Worm (Caenorhabditis elegans) whole organism, late embryonic: Measurements from ENCODE around the gene ung-1.

Source experiments
- F13H6.1 ChIP-seq: sonication (generic microtip); optimal IDR thresholded peaks from 2 replicates; lab custom pipeline; 2016; ENCODE audit warnings: missing genetic modification characterization, missing compliant biosample characterization
- K09A11.1 ChIP-seq: sonication (generic microtip); optimal IDR thresholded peaks from 2 replicates; lab custom pipeline; 2017; ENCODE audit warnings: antibody characterized with exemption, mild to moderate bottlenecking, missing genetic modification characterization, missing compliant biosample characterization; ENCODE audit not compliant: insufficient read depth
- T23F11.4 ChIP-seq: fragments of 200-800 bp; sonication (Bioruptor generic); optimal IDR thresholded peaks from 2 replicates; lab custom pipeline; 2018; ENCODE audit warnings: mild to moderate bottlenecking, missing genetic modification characterization, missing compliant biosample characterization
- Y22D7AL.16 ChIP-seq: sonication (generic microtip); optimal IDR thresholded peaks from 2 replicates; lab custom pipeline; 2016; ENCODE audit warnings: missing genetic modification characterization, missing compliant biosample characterization
- ahr-1 ChIP-seq: sonication (generic microtip); optimal IDR thresholded peaks from 2 replicates; lab custom pipeline; 2016; ENCODE audit warnings: missing genetic modification characterization, missing compliant biosample characterization
- ama-1 ChIP-seq: fragments of 150-350 bp; optimal IDR thresholded peaks from 2 replicates; lab custom pipeline; 2014
- ceh-14 ChIP-seq: sonication (generic microtip); optimal IDR thresholded peaks from 2 replicates; lab custom pipeline; 2016; ENCODE audit warnings: missing genotype, missing genetic modification characterization, missing compliant biosample characterization
- ceh-18 ChIP-seq: sonication (generic microtip); optimal IDR thresholded peaks from 2 replicates; lab custom pipeline; 2016; ENCODE audit warnings: missing genetic modification characterization, missing compliant biosample characterization
- ceh-19 ChIP-seq: fragments of 200-800 bp; sonication (Bioruptor generic); optimal IDR thresholded peaks from 2 replicates; lab custom pipeline; 2018; ENCODE audit warnings: mild to moderate bottlenecking, missing genetic modification characterization, missing compliant biosample characterization
- ceh-2 ChIP-seq: sonication (generic microtip); optimal IDR thresholded peaks from 2 replicates; lab custom pipeline; 2016; ENCODE audit warnings: missing genotype, missing genetic modification characterization, missing compliant biosample characterization
- ceh-22 ChIP-seq: sonication (generic microtip); optimal IDR thresholded peaks from 2 replicates; lab custom pipeline; 2017; ENCODE audit warnings: missing biosample characterization, missing genetic modification characterization
- ceh-24 ChIP-seq: sonication (generic microtip); optimal IDR thresholded peaks from 2 replicates; lab custom pipeline; 2016; ENCODE audit warnings: mild to moderate bottlenecking, missing genetic modification characterization, missing compliant biosample characterization
- ceh-30 ChIP-seq: fragments of 150-350 bp; optimal IDR thresholded peaks from 2 replicates; lab custom pipeline; 2014; ENCODE audit warnings: missing biosample characterization, missing genetic modification characterization
- ceh-31 ChIP-seq: sonication (generic microtip); optimal IDR thresholded peaks from 2 replicates; lab custom pipeline; 2016; ENCODE audit warnings: missing genetic modification characterization, missing compliant biosample characterization
- ceh-34 ChIP-seq: sonication (generic microtip); optimal IDR thresholded peaks from 2 replicates; lab custom pipeline; 2016; ENCODE audit warnings: mild to moderate bottlenecking, missing genetic modification characterization, missing compliant biosample characterization
- ceh-48 ChIP-seq: sonication (generic microtip); optimal IDR thresholded peaks from 2 replicates; lab custom pipeline; 2016; ENCODE audit warnings: missing genetic modification characterization, inconsistent platforms, missing compliant biosample characterization
- ceh-6 ChIP-seq: fragments of 200-800 bp; sonication (Bioruptor generic); optimal IDR thresholded peaks from 2 replicates; lab custom pipeline; 2018; ENCODE audit warnings: mild to moderate bottlenecking, missing genetic modification characterization, missing compliant biosample characterization
- che-1 ChIP-seq: sonication (generic microtip); optimal IDR thresholded peaks from 2 replicates; lab custom pipeline; 2016; ENCODE audit warnings: mild to moderate bottlenecking, missing genetic modification characterization, missing compliant biosample characterization
- elt-2 ChIP-seq: sonication (generic microtip); optimal IDR thresholded peaks from 2 replicates; lab custom pipeline; 2016; ENCODE audit warnings: missing genetic modification reagents, missing genetic modification characterization, missing compliant biosample characterization
- elt-4 ChIP-seq: sonication (generic microtip); optimal IDR thresholded peaks from 2 replicates; lab custom pipeline; 2016; ENCODE audit warnings: missing genetic modification characterization, missing compliant biosample characterization
- ets-4 ChIP-seq: sonication (generic microtip); optimal IDR thresholded peaks from 2 replicates; lab custom pipeline; 2016; ENCODE audit warnings: missing genetic modification characterization, missing compliant biosample characterization
- eyg-1 ChIP-seq: sonication (generic microtip); optimal IDR thresholded peaks from 2 replicates; lab custom pipeline; 2016; ENCODE audit warnings: missing genotype, missing genetic modification characterization, missing compliant biosample characterization
- fax-1 ChIP-seq: sonication (generic microtip); optimal IDR thresholded peaks from 2 replicates; lab custom pipeline; 2016; ENCODE audit warnings: missing genotype, missing genetic modification characterization, missing compliant biosample characterization
- fkh-10 ChIP-seq: fragments of 150-350 bp; optimal IDR thresholded peaks from 2 replicates; lab custom pipeline; 2014; ENCODE audit warnings: missing biosample characterization, missing genetic modification reagents, missing genetic modification characterization
- gmeb-2 ChIP-seq: sonication (generic microtip); optimal IDR thresholded peaks from 2 replicates; lab custom pipeline; 2016; ENCODE audit warnings: missing genetic modification characterization, inconsistent platforms, missing compliant biosample characterization
- hlh-6 ChIP-seq: sonication (generic microtip); optimal IDR thresholded peaks from 2 replicates; lab custom pipeline; 2016; ENCODE audit warnings: missing genotype, missing genetic modification characterization, missing compliant biosample characterization
- hlh-8 ChIP-seq: sonication (generic microtip); optimal IDR thresholded peaks from 2 replicates; lab custom pipeline; 2016; ENCODE audit warnings: missing genotype, missing genetic modification characterization, missing compliant biosample characterization
- lim-6 ChIP-seq: sonication (generic microtip); optimal IDR thresholded peaks from 2 replicates; lab custom pipeline; 2016; ENCODE audit warnings: missing genetic modification characterization, missing compliant biosample characterization
- lin-11 ChIP-seq: fragments of 200-800 bp; sonication (Bioruptor generic); optimal IDR thresholded peaks from 2 replicates; lab custom pipeline; 2018; ENCODE audit warnings: mild to moderate bottlenecking, missing genetic modification characterization, missing compliant biosample characterization
- nhr-11 ChIP-seq: fragments of 150-350 bp; optimal IDR thresholded peaks from 2 replicates; lab custom pipeline; 2014; ENCODE audit warnings: missing biosample characterization, missing genetic modification characterization
- odd-2 ChIP-seq: sonication (generic microtip); optimal IDR thresholded peaks from 2 replicates; lab custom pipeline; 2017; ENCODE audit warnings: antibody characterized with exemption, mild to moderate bottlenecking, missing genetic modification characterization, missing compliant biosample characterization
- pag-3 ChIP-seq: sonication (generic microtip); optimal IDR thresholded peaks from 2 replicates; lab custom pipeline; 2016; ENCODE audit warnings: missing compliant biosample characterization, missing genetic modification characterization, borderline replicate concordance
- pat-9 ChIP-seq: fragments of 200-800 bp; sonication (Bioruptor generic); optimal IDR thresholded peaks from 2 replicates; lab custom pipeline; 2018; ENCODE audit warnings: mild to moderate bottlenecking, missing genetic modification characterization, moderate library complexity, missing compliant biosample characterization
- pax-1 ChIP-seq: fragments of 150-350 bp; optimal IDR thresholded peaks from 2 replicates; lab custom pipeline; 2014; ENCODE audit warnings: missing biosample characterization, missing genetic modification characterization
- pha-4 ChIP-seq: fragments of 150-350 bp; optimal IDR thresholded peaks from 2 replicates; lab custom pipeline; 2018; ENCODE audit warnings: missing biosample characterization, missing genetic modification reagents, missing genetic modification characterization
- pqm-1 ChIP-seq: sonication (generic microtip); optimal IDR thresholded peaks from 2 replicates; lab custom pipeline; 2016; ENCODE audit warnings: missing genetic modification characterization, missing compliant biosample characterization
- pros-1 ChIP-seq: fragments of 150-350 bp; optimal IDR thresholded peaks from 2 replicates; lab custom pipeline; 2014; ENCODE audit warnings: missing biosample characterization, missing genetic modification reagents, missing genetic modification characterization
- ref-2 ChIP-seq: sonication (generic microtip); optimal IDR thresholded peaks from 2 replicates; lab custom pipeline; 2016; ENCODE audit warnings: missing genetic modification characterization, missing compliant biosample characterization
- rnt-1 ChIP-seq: sonication (generic microtip); optimal IDR thresholded peaks from 2 replicates; lab custom pipeline; 2016; ENCODE audit warnings: missing genetic modification characterization, missing compliant biosample characterization
- sdc-2 ChIP-seq: sonication (generic microtip); optimal IDR thresholded peaks from 2 replicates; lab custom pipeline; 2016; ENCODE audit warnings: missing genotype, missing genetic modification characterization, missing compliant biosample characterization
- syd-9 ChIP-seq: sonication (generic microtip); optimal IDR thresholded peaks from 2 replicates; lab custom pipeline; 2016; ENCODE audit warnings: mild to moderate bottlenecking, missing genetic modification characterization, moderate library complexity, missing compliant biosample characterization
- tbx-7 ChIP-seq: sonication (generic microtip); optimal IDR thresholded peaks from 2 replicates; lab custom pipeline; 2016; ENCODE audit warnings: missing genotype, missing genetic modification characterization, missing compliant biosample characterization
- ttx-3 ChIP-seq: sonication (generic microtip); optimal IDR thresholded peaks from 2 replicates; lab custom pipeline; 2016; ENCODE audit warnings: missing genetic modification reagents, missing genetic modification characterization, missing compliant biosample characterization
- unc-3 ChIP-seq, 2 experiments: fragments of 200-800 bp in 1 of 2; sonication (Bioruptor generic) in 1 of 2; sonication (generic microtip) in 1 of 2; conservative IDR thresholded peaks in 1 of 2; optimal IDR thresholded peaks in 1 of 2; 2 replicates each; pipeline versions ENCODE4 v1.3.6 to Lab custom; 2016 to 2022; ENCODE audit warnings: missing compliant biosample characterization in 2 of 2, missing genetic modification characterization in 2 of 2, missing genetic modification reagents in 1 of 2
- unc-42 ChIP-seq: sonication (generic microtip); optimal IDR thresholded peaks from 2 replicates; lab custom pipeline; 2016; ENCODE audit warnings: missing genotype, missing genetic modification characterization, missing compliant biosample characterization
- zip-5 ChIP-seq: sonication (generic microtip); optimal IDR thresholded peaks from 2 replicates; lab custom pipeline; 2016; ENCODE audit warnings: missing genetic modification characterization, missing compliant biosample characterization
- ztf-16 ChIP-seq: sonication (generic microtip); optimal IDR thresholded peaks from 2 replicates; lab custom pipeline; 2017; ENCODE audit warnings: missing genetic modification characterization, missing compliant biosample characterization

ung-1 gene

DNA sequence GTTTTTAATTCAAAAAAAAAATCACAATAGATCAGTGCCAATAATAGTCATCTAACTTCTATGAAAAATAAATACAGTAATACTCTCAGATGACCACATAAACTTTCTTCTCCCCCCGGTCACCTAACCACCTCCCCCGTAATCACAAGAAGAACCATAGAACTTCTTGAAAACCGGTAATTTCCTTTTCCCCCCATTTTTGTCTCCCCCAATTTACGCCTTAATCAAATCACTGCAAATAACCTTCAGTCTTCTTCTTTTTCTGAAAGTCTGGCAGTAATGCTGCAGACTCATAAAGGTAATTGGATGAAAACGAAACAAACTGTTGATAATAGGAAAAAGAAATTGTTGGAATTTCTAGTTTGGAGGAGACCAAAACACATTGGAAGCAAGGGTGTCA, 40.6 kb upstream of the ung-1 start:
- no peak for TF ChIP-seq pat-9 (tag; lab: Kevin White, UChicago)
- TF ChIP-seq lim-6 (tag; lab: Kevin White, UChicago): no peak
- no peak for TF ChIP-seq lin-11 (tag; lab: Kevin White, UChicago)
- no peak for TF ChIP-seq che-1
- TF ChIP-seq ref-2: no peak
- TF ChIP-seq Y22D7AL.16: no peak
- no peak for TF ChIP-seq ceh-31 (tag; lab: Kevin White, UChicago)
- TF ChIP-seq elt-2 (tag; lab: Kevin White, UChicago): no peak
- no peak for TF ChIP-seq pqm-1
- no peak for TF ChIP-seq gmeb-2 (tag; lab: Kevin White, UChicago)
- no peak for TF ChIP-seq pros-1 (tag; lab: Kevin White, UChicago)
- TF ChIP-seq zip-5 (tag; lab: Kevin White, UChicago): no peak
- TF ChIP-seq rnt-1 (tag; lab: Kevin White, UChicago): no peak

DNA sequence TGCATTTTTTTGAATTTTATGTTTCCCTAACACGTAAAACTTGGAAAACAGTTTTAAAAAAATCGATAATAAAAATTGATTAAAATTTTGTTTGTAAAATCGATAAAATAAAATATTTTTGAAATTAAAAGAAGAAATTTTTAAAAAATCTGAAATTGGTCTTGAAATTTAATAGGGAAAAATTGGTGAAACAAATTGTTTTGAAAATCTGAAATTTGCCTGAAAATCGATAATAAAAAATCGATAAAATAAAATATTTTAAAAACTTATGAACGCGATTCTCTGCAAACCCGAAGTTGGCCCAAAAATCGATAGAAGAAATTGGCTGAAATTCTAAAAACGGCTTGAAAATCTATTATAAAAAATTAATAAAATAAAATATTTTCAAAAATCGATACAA, 39.8 kb upstream of the ung-1 start:
- TF ChIP-seq ets-4 (tag; lab: Kevin White, UChicago) (no peak), eyg-1 (tag; lab: Kevin White, UChicago) (no peak), F13H6.1 (no peak), pag-3 (tag; lab: Kevin White, UChicago) (no peak), hlh-6 (tag; lab: Kevin White, UChicago) (no peak), pha-4 (tag; lab: Kevin White, UChicago) (no peak), ztf-16 (no peak), ceh-19 (GFP tag; lab: Kevin White, UChicago) (no peak), ceh-34 (no peak), syd-9 (no peak), ceh-30 (tag; lab: Kevin White, UChicago) (no peak), lin-11 (tag; lab: Kevin White, UChicago) (no peak), che-1 (no peak), K09A11.1 (tag; lab: Kevin White, UChicago) (no peak), pros-1 (tag; lab: Kevin White, UChicago) (no peak)

ce11 chrIII:12013054-12013453, 39.2 kb upstream of the ung-1 start:
- no peak for TF ChIP-seq ceh-18 (tag; lab: Kevin White, UChicago)
- TF ChIP-seq unc-42 (tag; lab: Kevin White, UChicago): no peak
- no peak for TF ChIP-seq ets-4 (tag; lab: Kevin White, UChicago)
- no peak for TF ChIP-seq fax-1 (tag; lab: Kevin White, UChicago)
- no peak for TF ChIP-seq odd-2 (tag; lab: Kevin White, UChicago)
- no peak for TF ChIP-seq K09A11.1 (tag; lab: Kevin White, UChicago)
- no peak for TF ChIP-seq ama-1 (lab: Kevin White, UChicago)
- TF ChIP-seq nhr-11 (tag; lab: Kevin White, UChicago): no peak
- TF ChIP-seq unc-3 (GFP tag; conservative IDR thresholded peaks at IDR 0.05; lab: Robert Waterston, UW): no peak
- no peak for TF ChIP-seq unc-3 (tag; optimal IDR thresholded peaks at IDR 0.05; lab: Kevin White, UChicago)
- TF ChIP-seq ceh-48: no peak
- no peak for TF ChIP-seq pha-4 (tag; lab: Kevin White, UChicago)
- no peak for TF ChIP-seq ahr-1 (tag; lab: Kevin White, UChicago)
- TF ChIP-seq syd-9: no peak
- no peak for TF ChIP-seq fkh-10 (GFP tag; lab: Kevin White, UChicago)
- no peak for TF ChIP-seq tbx-7 (tag; lab: Kevin White, UChicago)
- no peak for TF ChIP-seq ceh-22 (tag; lab: Kevin White, UChicago)
- no peak for TF ChIP-seq ceh-34
- no peak for TF ChIP-seq rnt-1 (tag; lab: Kevin White, UChicago)
- no peak for TF ChIP-seq T23F11.4 (GFP tag; lab: Kevin White, UChicago)

DNA sequence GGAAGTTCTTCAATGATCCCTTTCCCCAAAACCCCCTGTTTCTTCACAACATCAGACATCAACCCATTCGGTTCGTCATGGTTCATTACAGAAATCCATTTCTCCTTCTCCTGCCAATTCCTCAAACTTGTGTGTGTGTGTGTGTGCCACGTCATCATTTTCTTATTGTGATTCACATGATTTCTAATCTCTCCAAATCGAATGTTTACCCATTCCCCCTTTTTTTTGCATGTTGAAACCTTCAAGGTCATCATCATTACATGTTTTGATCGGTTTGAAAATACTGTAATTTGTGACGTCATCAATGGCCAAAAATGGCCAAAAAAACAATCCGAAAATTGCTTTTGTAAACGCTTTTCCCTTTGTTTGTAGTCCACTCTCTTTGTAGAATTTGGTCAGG, 35.9 kb upstream of the ung-1 start:
- TF ChIP-seq ahr-1 (tag; lab: Kevin White, UChicago) (no peak), sdc-2 (tag; lab: Kevin White, UChicago) (no peak), ceh-24 (tag; lab: Kevin White, UChicago) (no peak), odd-2 (tag; lab: Kevin White, UChicago) (no peak), ceh-6 (no peak), ztf-16 (no peak), ttx-3 (no peak), pat-9 (tag; lab: Kevin White, UChicago) (no peak), ceh-2 (tag; lab: Kevin White, UChicago) (no peak), elt-4 (tag; lab: Kevin White, UChicago) (no peak), hlh-8 (tag; lab: Kevin White, UChicago) (no peak), pax-1 (tag; lab: Kevin White, UChicago) (no peak), ceh-14 (tag; lab: Kevin White, UChicago) (no peak), fkh-10 (GFP tag; lab: Kevin White, UChicago) (no peak), unc-3 (GFP tag; conservative IDR thresholded peaks at IDR 0.05; lab: Robert Waterston, UW) (no peak), unc-3 (tag; optimal IDR thresholded peaks at IDR 0.05; lab: Kevin White, UChicago) (no peak)
- TF ChIP-seq, all 69 proteins: peak for 0
